Fruit fly (Drosophila melanogaster) whole organism, prepupa: Measurements from ENCODE around the gene HINT1.

ENCODE experiments used
- CG10669 ChIP-seq: fragments of 200-800 bp; sonication (Bioruptor generic); optimal IDR thresholded peaks from 3 replicates; lab custom pipeline; 2018; ENCODE audit warnings: missing biosample characterization, mild to moderate bottlenecking, missing genetic modification characterization, moderate library complexity
- Hr38 ChIP-seq: sonication (Bioruptor generic); optimal IDR thresholded peaks from 2 replicates; lab custom pipeline; 2016; ENCODE audit warnings: missing biosample characterization, missing genetic modification characterization
- OdsH ChIP-seq: fragments of 200-800 bp; sonication (Bioruptor generic); optimal IDR thresholded peaks from 3 replicates; lab custom pipeline; 2016; ENCODE audit warnings: missing biosample characterization, missing genetic modification characterization
- Sox102F ChIP-seq: fragments of 200-800 bp; sonication (Bioruptor generic); optimal IDR thresholded peaks from 2 replicates; lab custom pipeline; 2016; ENCODE audit warnings: missing biosample characterization, mild to moderate bottlenecking, missing genetic modification characterization
- salr ChIP-seq, 2 experiments: fragments of 200-800 bp; sonication (Bioruptor generic); optimal IDR thresholded peaks; 3 replicates each; lab custom pipeline; 2016 to 2018; ENCODE audit warnings: missing biosample characterization in 2 of 2, missing genetic modification characterization in 2 of 2, mild to moderate bottlenecking in 1 of 2

DNA sequence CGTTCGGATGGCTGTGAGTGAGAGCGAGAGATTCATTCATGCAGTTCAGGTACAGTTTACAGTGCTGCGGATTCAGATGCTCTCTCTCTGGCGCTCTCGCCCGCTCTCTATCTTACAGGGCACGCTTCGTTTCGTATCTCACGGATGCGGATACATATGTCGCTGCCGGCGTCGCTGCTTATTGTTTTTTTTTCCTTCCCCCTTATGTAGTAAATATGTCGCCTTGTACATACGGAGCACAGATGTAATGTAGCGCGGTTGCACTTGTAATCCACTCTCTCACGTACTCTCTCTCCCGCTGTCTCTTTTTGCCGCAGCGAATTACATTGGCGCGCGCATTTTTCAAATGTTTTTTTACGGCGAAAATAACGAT, 14.6 kb upstream of the HINT1 start:
- TF ChIP-seq salr (GFP tag; optimal IDR thresholded peaks at IDR 0.05; lab: Kevin White, UChicago) (no peak), Hr38 (GFP tag; lab: Kevin White, UChicago) (no peak), CG10669 (GFP tag; lab: Kevin White, UChicago) (no peak), Sox102F (GFP tag; lab: Kevin White, UChicago) (peak; percentile 50), OdsH (no peak)
